Worm (Caenorhabditis elegans) whole organism, mixed stage, embryonic: ENCODE results near the gene srh-215.

Source experiments
- M03D4.4 ChIP-seq: sonication (generic microtip); optimal IDR thresholded peaks from 2 replicates; lab custom pipeline; 2017; ENCODE audit warnings: mild to moderate bottlenecking, missing genetic modification characterization, missing compliant biosample characterization
- bed-3 ChIP-seq: fragments of 200-800 bp; sonication (Bioruptor generic); optimal IDR thresholded peaks from 3 replicates; lab custom pipeline; 2018; ENCODE audit warnings: mild to moderate bottlenecking, missing genetic modification characterization, moderate library complexity, missing compliant biosample characterization
- blmp-1 ChIP-seq: fragments of 150-350 bp; optimal IDR thresholded peaks from 2 replicates; lab custom pipeline; 2014; ENCODE audit warnings: missing biosample characterization, missing genetic modification characterization
- ceh-39 ChIP-seq: fragments of 150-350 bp; optimal IDR thresholded peaks from 2 replicates; lab custom pipeline; 2014; ENCODE audit warnings: missing biosample characterization, missing genetic modification characterization
- ceh-43 ChIP-seq: fragments of 200-800 bp; sonication (Bioruptor generic); optimal IDR thresholded peaks from 2 replicates; lab custom pipeline; 2018; ENCODE audit warnings: mild to moderate bottlenecking, missing genetic modification characterization, moderate library complexity, missing compliant biosample characterization
- ceh-83 ChIP-seq: fragments of 200-800 bp; sonication (Bioruptor generic); optimal IDR thresholded peaks from 2 replicates; lab custom pipeline; 2018; ENCODE audit warnings: mild to moderate bottlenecking, missing genetic modification characterization, missing compliant biosample characterization
- ces-1 ChIP-seq: fragments of 150-350 bp; optimal IDR thresholded peaks from 2 replicates; lab custom pipeline; 2014; ENCODE audit warnings: missing biosample characterization, missing genetic modification reagents, missing genetic modification characterization
- cnd-1 ChIP-seq: fragments of 200-800 bp; sonication (Bioruptor generic); optimal IDR thresholded peaks from 2 replicates; lab custom pipeline; 2018; ENCODE audit warnings: mild to moderate bottlenecking, missing genetic modification characterization, missing compliant biosample characterization
- drap-1 ChIP-seq: fragments of 200-800 bp; sonication (Bioruptor generic); optimal IDR thresholded peaks from 3 replicates; lab custom pipeline; 2018; ENCODE audit warnings: mild to moderate bottlenecking, missing genetic modification characterization, missing compliant biosample characterization
- elt-1 ChIP-seq: sonication (generic microtip); optimal IDR thresholded peaks from 2 replicates; lab custom pipeline; 2017; ENCODE audit warnings: missing genetic modification characterization, mild to moderate bottlenecking, missing compliant biosample characterization, antibody characterized with exemption, moderate library complexity, borderline replicate concordance; ENCODE audit not compliant: insufficient read depth
- elt-3 ChIP-seq: fragments of 150-350 bp; optimal IDR thresholded peaks from 2 replicates; lab custom pipeline; 2014; ENCODE audit warnings: missing biosample characterization, missing genetic modification characterization
- flh-1 ChIP-seq: fragments of 200-800 bp; sonication (Bioruptor generic); optimal IDR thresholded peaks from 2 replicates; lab custom pipeline; 2018; ENCODE audit warnings: mild to moderate bottlenecking, missing genetic modification characterization, moderate library complexity, missing compliant biosample characterization
- ham-2 ChIP-seq: fragments of 200-800 bp; sonication (Bioruptor generic); optimal IDR thresholded peaks from 2 replicates; lab custom pipeline; 2018; ENCODE audit warnings: mild to moderate bottlenecking, missing genetic modification characterization, missing compliant biosample characterization
- hlh-1 ChIP-seq: fragments of 150-350 bp; optimal IDR thresholded peaks from 2 replicates; lab custom pipeline; 2014; ENCODE audit warnings: missing biosample characterization, missing genetic modification reagents, missing genetic modification characterization
- lin-13 ChIP-seq: fragments of 150-350 bp; optimal IDR thresholded peaks from 2 replicates; lab custom pipeline; 2014; ENCODE audit warnings: missing biosample characterization, missing genetic modification characterization
- lsy-2 ChIP-seq: fragments of 150-350 bp; optimal IDR thresholded peaks from 2 replicates; lab custom pipeline; 2014; ENCODE audit warnings: missing biosample characterization, missing genetic modification characterization
- mab-5 ChIP-seq: fragments of 150-350 bp; optimal IDR thresholded peaks from 2 replicates; lab custom pipeline; 2014; ENCODE audit warnings: missing biosample characterization, missing genetic modification characterization
- mep-1 ChIP-seq: fragments of 150-350 bp; optimal IDR thresholded peaks from 2 replicates; lab custom pipeline; 2017; ENCODE audit warnings: missing biosample characterization, missing genetic modification reagents, missing genetic modification characterization, inconsistent platforms
- mls-2 ChIP-seq: sonication (generic microtip); optimal IDR thresholded peaks from 2 replicates; lab custom pipeline; 2016; ENCODE audit warnings: mild to moderate bottlenecking, missing genetic modification characterization, moderate library complexity, missing compliant biosample characterization
- nhr-12 ChIP-seq: fragments of 150-350 bp; optimal IDR thresholded peaks from 2 replicates; lab custom pipeline; 2014; ENCODE audit warnings: missing biosample characterization, missing genetic modification characterization
- nhr-2 ChIP-seq: fragments of 150-350 bp; optimal IDR thresholded peaks from 2 replicates; lab custom pipeline; 2014; ENCODE audit warnings: missing biosample characterization, missing genetic modification characterization
- nhr-28 ChIP-seq: fragments of 150-350 bp; optimal IDR thresholded peaks from 2 replicates; lab custom pipeline; 2014; ENCODE audit warnings: missing biosample characterization, missing genetic modification characterization
- nhr-76 ChIP-seq: sonication (generic microtip); optimal IDR thresholded peaks from 2 replicates; lab custom pipeline; 2017; ENCODE audit warnings: missing biosample characterization, missing genetic modification characterization
- pha-4 ChIP-seq: fragments of 150-350 bp; optimal IDR thresholded peaks from 2 replicates; lab custom pipeline; 2018; ENCODE audit warnings: missing biosample characterization, missing genetic modification reagents, missing genetic modification characterization
- sem-2 ChIP-seq: fragments of 200-800 bp; sonication (Bioruptor generic); optimal IDR thresholded peaks from 2 replicates; lab custom pipeline; 2018; ENCODE audit warnings: mild to moderate bottlenecking, missing genetic modification characterization, missing compliant biosample characterization
- snpc-4 ChIP-seq: fragments of 150-350 bp; optimal IDR thresholded peaks from 2 replicates; lab custom pipeline; 2014; ENCODE audit warnings: missing biosample characterization, missing genetic modification characterization
- sptf-1 ChIP-seq: sonication (generic microtip); optimal IDR thresholded peaks from 2 replicates; lab custom pipeline; 2017; ENCODE audit warnings: mild to moderate bottlenecking, missing genetic modification characterization, moderate library complexity, missing compliant biosample characterization
- tbx-8 ChIP-seq: fragments of 200-800 bp; sonication (Bioruptor generic); optimal IDR thresholded peaks from 2 replicates; lab custom pipeline; 2018; ENCODE audit warnings: mild to moderate bottlenecking, missing genetic modification characterization, moderate library complexity, missing compliant biosample characterization
- unc-120 ChIP-seq: sonication (generic microtip); optimal IDR thresholded peaks from 2 replicates; lab custom pipeline; 2017; ENCODE audit warnings: missing genetic modification characterization, missing compliant biosample characterization; ENCODE audit not compliant: poor library complexity, severe bottlenecking
- unc-39 ChIP-seq: fragments of 150-350 bp; optimal IDR thresholded peaks from 2 replicates; lab custom pipeline; 2014; ENCODE audit warnings: missing biosample characterization, missing genetic modification characterization
- unc-62 ChIP-seq: fragments of 150-350 bp; optimal IDR thresholded peaks from 2 replicates; lab custom pipeline; 2014; ENCODE audit warnings: missing biosample characterization, missing genetic modification reagents, missing genetic modification characterization
- zip-8 ChIP-seq: fragments of 150-350 bp; optimal IDR thresholded peaks from 2 replicates; lab custom pipeline; 2014; ENCODE audit warnings: missing biosample characterization, missing genetic modification characterization
- ztf-11 ChIP-seq: fragments of 150-350 bp; optimal IDR thresholded peaks from 2 replicates; lab custom pipeline; 2014; ENCODE audit warnings: missing biosample characterization, missing genetic modification characterization

The srh-215 gene

ce11 chrV:16800484-16800883 lies 31.3 kb downstream of the srh-215 start:
- no peak for TF ChIP-seq flh-1
- TF ChIP-seq ceh-39 (tag; lab: Kevin White, UChicago): peak; percentile 62
- no peak for TF ChIP-seq ham-2 (GFP tag; lab: Kevin White, UChicago)
- TF ChIP-seq zip-8 (tag; lab: Kevin White, UChicago): peak; percentile 10
- TF ChIP-seq, all 35 proteins: peak for 2

ce11 chrV:16794828-16795354 lies 36.9 kb downstream of the srh-215 start, which contains the start of the genes ctps-1 and pus-1:
Gene ctps-1 (plus strand): TSS chrV:16794878.
Gene pus-1 (minus strand): TSS chrV:16794952.
- TF ChIP-seq unc-120 (tag; lab: Kevin White, UChicago): no peak
- no peak for TF ChIP-seq unc-62 (GFP tag; lab: Kevin White, UChicago)
- TF ChIP-seq M03D4.4 (tag; lab: Kevin White, UChicago): no peak
- no peak for TF ChIP-seq elt-1 (tag; lab: Kevin White, UChicago)
- TF ChIP-seq sptf-1 (tag; lab: Kevin White, UChicago): no peak
- TF ChIP-seq nhr-28 (tag; lab: Kevin White, UChicago): no peak
- no peak for TF ChIP-seq snpc-4
- no peak for TF ChIP-seq mls-2 (tag; lab: Kevin White, UChicago)
- TF ChIP-seq unc-39 (tag; lab: Kevin White, UChicago): no peak
- TF ChIP-seq lin-13: peak; percentile 65
- TF ChIP-seq ceh-43: no peak
- TF ChIP-seq zip-8 (tag; lab: Kevin White, UChicago): no peak
- no peak for TF ChIP-seq bed-3
- no peak for TF ChIP-seq ztf-11 (tag; lab: Kevin White, UChicago)
- no peak for TF ChIP-seq nhr-12 (tag; lab: Kevin White, UChicago)
- TF ChIP-seq nhr-76: no peak
- TF ChIP-seq hlh-1 (tag; lab: Kevin White, UChicago): no peak
- no peak for TF ChIP-seq tbx-8 (GFP tag; lab: Kevin White, UChicago)
- TF ChIP-seq ces-1: peak; percentile 23
- no peak for TF ChIP-seq ham-2 (GFP tag; lab: Kevin White, UChicago)
- TF ChIP-seq lsy-2 (tag; lab: Kevin White, UChicago): peak; percentile 52
- no peak for TF ChIP-seq blmp-1 (tag; lab: Kevin White, UChicago)
- TF ChIP-seq ceh-39 (tag; lab: Kevin White, UChicago): no peak
- no peak for TF ChIP-seq mab-5
- peak; percentile 47 for TF ChIP-seq pha-4
- TF ChIP-seq drap-1 (GFP tag; lab: Kevin White, UChicago): peak; percentile 30
- TF ChIP-seq sem-2 (GFP tag; lab: Kevin White, UChicago): no peak
- no peak for TF ChIP-seq cnd-1
- TF ChIP-seq mep-1: peak; percentile 15
- TF ChIP-seq ceh-83 (GFP tag; lab: Kevin White, UChicago): no peak

- TF ChIP-seq lin-13 (no peak), zip-8 (tag; lab: Kevin White, UChicago) (no peak), unc-120 (tag; lab: Kevin White, UChicago) (no peak), elt-3 (tag; lab: Kevin White, UChicago) (no peak), nhr-12 (tag; lab: Kevin White, UChicago) (no peak), nhr-28 (tag; lab: Kevin White, UChicago) (no peak), snpc-4 (no peak), nhr-2 (tag; lab: Kevin White, UChicago) (no peak), ham-2 (GFP tag; lab: Kevin White, UChicago) (no peak), flh-1 (no peak), pha-4 (no peak), ztf-11 (tag; lab: Kevin White, UChicago) (no peak), unc-62 (GFP tag; lab: Kevin White, UChicago) (no peak), ceh-83 (GFP tag; lab: Kevin White, UChicago) (no peak), mab-5 (no peak), M03D4.4 (tag; lab: Kevin White, UChicago) (no peak), sem-2 (GFP tag; lab: Kevin White, UChicago) (no peak)
Observed at ce11 chrV:16794079-16794478, 37.7 kb downstream of the srh-215 start.

- no peak for TF ChIP-seq hlh-1 (tag; lab: Kevin White, UChicago)
- TF ChIP-seq zip-8 (tag; lab: Kevin White, UChicago): no peak
- TF ChIP-seq unc-62 (GFP tag; lab: Kevin White, UChicago): no peak
- TF ChIP-seq snpc-4: no peak
- TF ChIP-seq ceh-83 (GFP tag; lab: Kevin White, UChicago): no peak
- TF ChIP-seq blmp-1 (tag; lab: Kevin White, UChicago): no peak
- TF ChIP-seq nhr-28 (tag; lab: Kevin White, UChicago): no peak
- no peak for TF ChIP-seq elt-3 (tag; lab: Kevin White, UChicago)
- no peak for TF ChIP-seq nhr-76
- TF ChIP-seq, all 35 proteins: peak for 0
Observed at ce11 chrV:16793312-16793711, 38.5 kb downstream of the srh-215 start.
